Worm (Caenorhabditis elegans): ENCODE measurements around the gene nhr-67.

- no peak for TF ChIP-seq elt-3 (tag; optimal IDR thresholded peaks at IDR 0.05)
- no peak for TF ChIP-seq nhr-11 (tag; optimal IDR thresholded peaks at IDR 0.05)
- TF ChIP-seq ztf-11 (tag; optimal IDR thresholded peaks at IDR 0.05) = no peak
- no peak for TF ChIP-seq nhr-237 (tag; optimal IDR thresholded peaks at IDR 0.05)
- TF ChIP-seq unc-62 (GFP tag; optimal IDR thresholded peaks at IDR 0.05) = no peak
- TF ChIP-seq pha-4 (tag; optimal IDR thresholded peaks at IDR 0.05) = no peak
- TF ChIP-seq ama-1 (optimal IDR thresholded peaks at IDR 0.05) = no peak
- TF ChIP-seq R02D3.7 (tag; optimal IDR thresholded peaks at IDR 0.05) = no peak
- TF ChIP-seq skn-1 (tag; optimal IDR thresholded peaks at IDR 0.05) = no peak
- no peak for TF ChIP-seq ztf-4 (tag; optimal IDR thresholded peaks at IDR 0.05)
Measured at ce11 chrIV:11131268-11131667, 38.3 kb upstream of the nhr-67 start, which contains the start of gene ard-1.
